Fruit fly (Drosophila melanogaster): ENCODE measurements around the gene Ice2.

Ice2 gene

DNA sequence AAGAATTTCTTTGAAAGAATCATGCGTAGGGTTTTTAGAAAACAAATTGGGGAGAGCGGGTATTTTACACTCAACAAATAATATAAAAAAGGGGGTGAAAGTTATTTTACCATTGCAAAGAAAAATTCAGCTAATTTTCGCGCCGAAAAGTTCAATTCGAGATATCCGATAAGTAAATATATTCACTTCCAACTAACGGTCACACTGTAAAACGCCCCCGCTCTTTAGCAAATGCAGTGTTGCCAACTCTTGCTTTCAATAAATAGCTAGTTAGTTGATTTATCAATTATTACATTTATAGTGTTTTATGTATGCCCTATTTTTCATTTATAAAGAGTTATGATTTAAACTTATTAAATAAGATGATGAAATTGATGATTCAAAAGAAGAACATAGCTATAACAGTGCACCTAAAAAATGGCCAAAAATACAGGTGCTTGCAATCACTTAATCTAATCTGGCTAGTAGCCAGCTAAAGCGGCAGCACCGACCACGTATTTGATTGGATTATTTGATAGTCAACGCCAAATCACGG lies 8.3 kb downstream of the Ice2 start, which contains the start of gene meigo (continued):
- TF ChIP-seq Sox15 (GFP tag; optimal IDR thresholded peaks at IDR 0.05) = peak; percentile 25
- TF ChIP-seq ss (GFP tag; optimal IDR thresholded peaks at IDR 0.05) = no peak
- TF ChIP-seq fkh (GFP tag; optimal IDR thresholded peaks at IDR 0.05) = peak; percentile 80
- no peak for TF ChIP-seq spab (GFP tag; optimal IDR thresholded peaks at IDR 0.05)
- no peak for TF ChIP-seq Met (GFP tag; optimal IDR thresholded peaks at IDR 0.05)
- no peak for TF ChIP-seq Ets21C (GFP tag; optimal IDR thresholded peaks at IDR 0.05)
- no peak for TF ChIP-seq CG9139 (GFP tag; optimal IDR thresholded peaks at IDR 0.05)
- TF ChIP-seq dsx (GFP tag; optimal IDR thresholded peaks at IDR 0.05; ENCODE audit: poor library complexity, severe bottlenecking) = no peak
- no peak for TF ChIP-seq Blimp-1 (GFP tag; optimal IDR thresholded peaks at IDR 0.05)

- TF ChIP-seq Eip78C (GFP tag) = peak; percentile 73
- peak; percentile 16 for TF ChIP-seq CG31627 (GFP tag; optimal IDR thresholded peaks at IDR 0.05)
- TF ChIP-seq Hr4 (GFP tag; optimal IDR thresholded peaks at IDR 0.05) = no peak
- peak; percentile 25 for TF ChIP-seq CG10631 (GFP tag; optimal IDR thresholded peaks at IDR 0.05)
- no peak for TF ChIP-seq CG32006 (GFP tag; optimal IDR thresholded peaks at IDR 0.05)
- TF ChIP-seq lz (GFP tag; optimal IDR thresholded peaks at IDR 0.05) = peak; percentile 51
- TF ChIP-seq esn (GFP tag; optimal IDR thresholded peaks at IDR 0.05) = peak; percentile 55
- TF ChIP-seq CG1621 (tag; optimal IDR thresholded peaks at IDR 0.05) = peak; percentile 77
- TF ChIP-seq acj6 (GFP tag; optimal IDR thresholded peaks at IDR 0.05) = peak; percentile 2
- no peak for TF ChIP-seq CG4318 (GFP tag; optimal IDR thresholded peaks at IDR 0.05)
- peak; percentile 6 for TF ChIP-seq CG3032 (tag; optimal IDR thresholded peaks at IDR 0.05)
- peak; percentile 9 for TF ChIP-seq Hr39 (GFP tag; optimal IDR thresholded peaks at IDR 0.05)
Observed at dm6 chr3R:21140458-21140857, 10.4 kb downstream of the Ice2 start, which contains the start of gene SNF4Agamma. TSS of gene SNF4Agamma (plus strand) at chr3R:21140739.

DNA sequence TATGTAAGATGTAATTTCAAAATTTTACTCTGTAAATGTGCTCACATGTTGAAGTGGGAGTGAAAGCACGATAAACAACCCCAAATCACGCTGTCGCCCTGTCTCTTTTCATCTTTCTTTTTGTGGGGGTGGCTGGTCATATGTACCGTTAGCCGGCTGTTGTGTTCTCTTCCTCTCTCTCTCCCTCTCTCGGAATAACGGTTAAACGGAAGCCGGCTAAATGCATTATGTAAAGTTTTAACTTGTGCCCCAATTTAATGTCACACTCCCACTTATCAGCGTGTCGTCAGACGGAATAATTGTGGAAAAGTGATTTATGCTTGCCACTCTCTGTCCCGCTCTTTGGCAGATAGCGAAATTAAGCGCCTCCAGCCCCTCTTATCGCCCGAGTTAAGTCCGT lies 11.3 kb downstream of the Ice2 start:
- TF ChIP-seq dac (GFP tag; optimal IDR thresholded peaks at IDR 0.05) (no peak), acj6 (GFP tag; optimal IDR thresholded peaks at IDR 0.05) (no peak), vri (GFP tag; optimal IDR thresholded peaks at IDR 0.05) (peak; percentile 65), CG6163 (GFP tag; IDR thresholded peaks at IDR 0.05) (no peak), CG11762 (GFP tag; optimal IDR thresholded peaks at IDR 0.05; ENCODE audit: insufficient read depth) (no peak), fd85E (GFP tag; optimal IDR thresholded peaks at IDR 0.05) (no peak)

- no peak for TF ChIP-seq topi (GFP tag; optimal IDR thresholded peaks at IDR 0.05)
- no peak for TF ChIP-seq CG6792 (GFP tag; optimal IDR thresholded peaks at IDR 0.05)
- peak; percentile 9 for TF ChIP-seq CG3919 (GFP tag; optimal IDR thresholded peaks at IDR 0.05)
- peak; percentile 20 for TF ChIP-seq fkh (GFP tag; optimal IDR thresholded peaks at IDR 0.05)
- TF ChIP-seq Eip78C (GFP tag) = peak; percentile 63
- peak; percentile 87 for TF ChIP-seq svp (GFP tag)
- peak; percentile 67 for TF ChIP-seq Sox14 (GFP tag; optimal IDR thresholded peaks at IDR 0.05)
- no peak for TF ChIP-seq Blimp-1 (GFP tag; optimal IDR thresholded peaks at IDR 0.05)
- peak in 1 of 2 experiments; percentile 9 for TF ChIP-seq ss (GFP tag; optimal IDR thresholded peaks at IDR 0.05)
- peak; percentile 37 for TF ChIP-seq Eip93F (GFP tag; optimal IDR thresholded peaks at IDR 0.05)
- TF ChIP-seq vri (GFP tag; optimal IDR thresholded peaks at IDR 0.05) = peak; percentile 85
- TF ChIP-seq CG6163 (GFP tag; IDR thresholded peaks at IDR 0.05) = 0 out of 3 replicates have a peak, but pooled peaks have one; percentile 23
- TF ChIP-seq CG10631 (GFP tag; optimal IDR thresholded peaks at IDR 0.05) = no peak
Observed at dm6 chr3R:21150090-21150489, 20.1 kb downstream of the Ice2 start.
